Worm (Caenorhabditis elegans): ENCODE measurements around the gene C55B6.1.

DNA sequence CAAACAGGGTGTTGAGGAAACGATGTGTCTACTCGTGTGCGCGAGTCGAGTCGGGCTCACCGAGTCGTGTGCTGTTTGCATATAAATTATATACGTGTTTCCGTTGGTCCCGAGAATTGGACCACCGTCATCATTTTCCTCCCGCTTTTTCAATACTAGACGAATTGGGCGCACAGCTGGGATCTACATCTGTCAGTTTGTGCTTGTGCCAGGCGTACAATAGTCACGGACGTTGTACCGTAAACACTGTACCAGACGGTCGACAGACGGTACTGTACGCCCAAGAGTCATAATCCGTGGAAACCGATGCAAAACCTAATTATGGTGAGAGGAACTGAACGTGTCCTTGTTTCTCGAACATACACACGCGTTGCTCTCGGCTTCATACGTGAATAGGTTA lies 9.0 kb downstream of the C55B6.1 start:
- TF ChIP-seq hnd-1 (tag; optimal IDR thresholded peaks at IDR 0.05), result no peak
- no peak for TF ChIP-seq tra-4 (tag; optimal IDR thresholded peaks at IDR 0.05)
- TF ChIP-seq hmg-4 (GFP tag; optimal IDR thresholded peaks at IDR 0.05), result no peak
- TF ChIP-seq tbx-37 (GFP tag; conservative IDR thresholded peaks at IDR 0.05), result no peak
- TF ChIP-seq ama-1 (optimal IDR thresholded peaks at IDR 0.05), result no peak
- no peak for TF ChIP-seq hmbx-1 (tag; optimal IDR thresholded peaks at IDR 0.05)
